Fruit fly (Drosophila melanogaster) whole organism, prepupa: ENCODE data around the gene Antp.

Source experiments
- Blimp-1 ChIP-seq: fragments of 200-800 bp; sonication (Bioruptor generic); optimal IDR thresholded peaks from 3 replicates; lab custom pipeline; 2017; ENCODE audit warnings: missing biosample characterization, missing genetic modification characterization, mild to moderate bottlenecking, moderate library complexity, missing genetic modification reagents
- CG10631 ChIP-seq: fragments of 200-800 bp; sonication (Bioruptor generic); optimal IDR thresholded peaks from 2 replicates; lab custom pipeline; 2016; ENCODE audit warnings: missing biosample characterization, missing genetic modification characterization
- CG10669 ChIP-seq: fragments of 200-800 bp; sonication (Bioruptor generic); optimal IDR thresholded peaks from 3 replicates; lab custom pipeline; 2018; ENCODE audit warnings: missing biosample characterization, mild to moderate bottlenecking, missing genetic modification characterization, moderate library complexity
- CG11294 ChIP-seq: fragments of 200-800 bp; sonication (Bioruptor generic); IDR thresholded peaks from 2 replicates; pipeline ENCODE4 v1.3.6; 2022; ENCODE audit warnings: missing biosample characterization, missing genetic modification characterization
- CG11762 ChIP-seq: fragments of 200-800 bp; sonication (Bioruptor generic); optimal IDR thresholded peaks from 3 replicates; lab custom pipeline; 2016; ENCODE audit warnings: missing biosample characterization, missing genetic modification characterization; ENCODE audit not compliant: insufficient read depth
- CG11902 ChIP-seq: fragments of 200-800 bp; sonication (Bioruptor generic); optimal IDR thresholded peaks from 3 replicates; lab custom pipeline; 2016; ENCODE audit warnings: missing biosample characterization, missing genetic modification characterization
- CG15336 ChIP-seq: fragments of 200-800 bp; sonication (Bioruptor generic); IDR thresholded peaks from 2 replicates; pipeline ENCODE4 v1.3.6; 2022; ENCODE audit warnings: missing biosample characterization, missing genetic modification characterization
- CG1621 ChIP-seq: fragments of 200-800 bp; sonication (Bioruptor generic); optimal IDR thresholded peaks from 3 replicates; lab custom pipeline; 2018; ENCODE audit warnings: missing biosample characterization, mild to moderate bottlenecking, missing genetic modification characterization
- CG31627 ChIP-seq: fragments of 200-800 bp; sonication (Bioruptor generic); optimal IDR thresholded peaks from 3 replicates; lab custom pipeline; 2016; ENCODE audit warnings: missing biosample characterization, missing genetic modification characterization
- CG32006 ChIP-seq: fragments of 200-800 bp; sonication (Bioruptor generic); optimal IDR thresholded peaks from 3 replicates; lab custom pipeline; 2017; ENCODE audit warnings: missing biosample characterization, mild to moderate bottlenecking, missing genetic modification characterization
- CG3919 ChIP-seq: fragments of 200-800 bp; sonication (Bioruptor generic); optimal IDR thresholded peaks from 3 replicates; lab custom pipeline; 2016; ENCODE audit warnings: missing biosample characterization, missing genetic modification characterization
- CG4318 ChIP-seq: fragments of 200-800 bp; sonication (Bioruptor generic); optimal IDR thresholded peaks from 3 replicates; lab custom pipeline; 2017; ENCODE audit warnings: missing biosample characterization, mild to moderate bottlenecking, missing genetic modification characterization
- CG6163 ChIP-seq: fragments of 200-800 bp; sonication (Bioruptor generic); IDR thresholded peaks from 3 replicates; pipeline ENCODE4 v1.3.6; 2022; ENCODE audit warnings: missing biosample characterization, missing genetic modification characterization
- CG6792 ChIP-seq: fragments of 200-800 bp; sonication (Bioruptor generic); optimal IDR thresholded peaks from 3 replicates; lab custom pipeline; 2016; ENCODE audit warnings: missing biosample characterization, missing genetic modification characterization
- CG6808 ChIP-seq: fragments of 200-800 bp; sonication (Bioruptor generic); optimal IDR thresholded peaks from 3 replicates; lab custom pipeline; 2017; ENCODE audit warnings: missing biosample characterization, missing genetic modification characterization, mild to moderate bottlenecking, moderate library complexity, missing genetic modification reagents
- CG6854 ChIP-seq: fragments of 200-800 bp; sonication (Bioruptor generic); optimal IDR thresholded peaks from 2 replicates; lab custom pipeline; 2017; ENCODE audit warnings: missing biosample characterization, mild to moderate bottlenecking, missing genetic modification characterization
- CG7368 ChIP-seq: fragments of 200-800 bp; sonication (Bioruptor generic); optimal IDR thresholded peaks from 3 replicates; lab custom pipeline; 2016; ENCODE audit warnings: missing biosample characterization, missing genetic modification characterization
- CG8119 ChIP-seq: fragments of 200-800 bp; sonication (Bioruptor generic); IDR thresholded peaks from 3 replicates; pipeline ENCODE4 v1.3.6; 2022; ENCODE audit warnings: missing biosample characterization, missing genetic modification characterization
- CG8632 ChIP-seq: fragments of 200-800 bp; sonication (Bioruptor generic); optimal IDR thresholded peaks from 3 replicates; lab custom pipeline; 2016; ENCODE audit warnings: missing biosample characterization, missing genetic modification characterization
- CG9139 ChIP-seq: fragments of 200-800 bp; sonication (Bioruptor generic); optimal IDR thresholded peaks from 3 replicates; lab custom pipeline; 2017; ENCODE audit warnings: missing biosample characterization, mild to moderate bottlenecking, missing genetic modification characterization
- Eip78C ChIP-seq: fragments of 200-800 bp; sonication (Bioruptor generic); peaks from one replicate; lab custom pipeline; 2016; ENCODE audit warnings: missing biosample characterization, missing genetic modification characterization
- Eip93F ChIP-seq: fragments of 200-800 bp; sonication (Bioruptor generic); optimal IDR thresholded peaks from 2 replicates; lab custom pipeline; 2016; ENCODE audit warnings: missing biosample characterization, mild to moderate bottlenecking, missing genetic modification characterization
- Ets21C ChIP-seq: fragments of 200-800 bp; sonication (Bioruptor generic); optimal IDR thresholded peaks from 3 replicates; lab custom pipeline; 2016; ENCODE audit warnings: missing biosample characterization, missing genetic modification characterization
- Ets96B ChIP-seq: fragments of 200-800 bp; optimal IDR thresholded peaks from 2 replicates; lab custom pipeline; 2019; ENCODE audit warnings: missing biosample characterization, mild to moderate bottlenecking, missing genetic modification characterization, moderate library complexity
- Gug ChIP-seq: fragments of 200-800 bp; sonication (Bioruptor generic); IDR thresholded peaks from 2 replicates; pipeline ENCODE4 v1.3.6; 2022; ENCODE audit warnings: missing biosample characterization, missing genetic modification characterization
- Hr38 ChIP-seq: sonication (Bioruptor generic); optimal IDR thresholded peaks from 2 replicates; lab custom pipeline; 2016; ENCODE audit warnings: missing biosample characterization, missing genetic modification characterization
- Hr39 ChIP-seq: fragments of 200-800 bp; sonication (Bioruptor generic); optimal IDR thresholded peaks from 2 replicates; lab custom pipeline; 2016; ENCODE audit warnings: missing biosample characterization, missing genetic modification characterization
- Lpt ChIP-seq: fragments of 200-800 bp; sonication (Bioruptor generic); optimal IDR thresholded peaks from 3 replicates; lab custom pipeline; 2016; ENCODE audit warnings: missing biosample characterization, missing genetic modification characterization
- Met ChIP-seq: fragments of 200-800 bp; sonication (Bioruptor generic); optimal IDR thresholded peaks from 3 replicates; lab custom pipeline; 2016; ENCODE audit warnings: missing biosample characterization, missing genetic modification characterization
- OdsH ChIP-seq: fragments of 200-800 bp; sonication (Bioruptor generic); optimal IDR thresholded peaks from 3 replicates; lab custom pipeline; 2016; ENCODE audit warnings: missing biosample characterization, missing genetic modification characterization
- Sox102F ChIP-seq: fragments of 200-800 bp; sonication (Bioruptor generic); optimal IDR thresholded peaks from 2 replicates; lab custom pipeline; 2016; ENCODE audit warnings: missing biosample characterization, mild to moderate bottlenecking, missing genetic modification characterization
- acj6 ChIP-seq: fragments of 200-800 bp; sonication (Bioruptor generic); optimal IDR thresholded peaks from 3 replicates; lab custom pipeline; 2016; ENCODE audit warnings: missing biosample characterization, missing genetic modification characterization
- cyc ChIP-seq: fragments of 200-800 bp; sonication (Bioruptor generic); optimal IDR thresholded peaks from 3 replicates; lab custom pipeline; 2016; ENCODE audit warnings: missing biosample characterization, missing genetic modification characterization
- dac ChIP-seq: fragments of 200-800 bp; sonication (Bioruptor generic); optimal IDR thresholded peaks from 2 replicates; lab custom pipeline; 2017; ENCODE audit warnings: missing biosample characterization, mild to moderate bottlenecking, missing genetic modification characterization
- eg ChIP-seq: fragments of 200-800 bp; sonication (Bioruptor generic); IDR thresholded peaks from 3 replicates; pipeline ENCODE4 v1.3.6; 2022; ENCODE audit warnings: missing biosample characterization, missing genetic modification characterization
- fd59A ChIP-seq: fragments of 200-800 bp; sonication (Bioruptor generic); optimal IDR thresholded peaks from 2 replicates; lab custom pipeline; 2017; ENCODE audit warnings: missing biosample characterization, mild to moderate bottlenecking, missing genetic modification characterization, missing genetic modification reagents
- lz ChIP-seq: fragments of 200-800 bp; sonication (Bioruptor generic); optimal IDR thresholded peaks from 3 replicates; lab custom pipeline; 2016; ENCODE audit warnings: missing biosample characterization, missing genetic modification characterization
- net ChIP-seq: fragments of 200-800 bp; sonication (Bioruptor generic); optimal IDR thresholded peaks from 3 replicates; lab custom pipeline; 2016; ENCODE audit warnings: missing biosample characterization, missing genetic modification characterization
- pdm3 ChIP-seq: fragments of 200-800 bp; sonication (Bioruptor generic); optimal IDR thresholded peaks from 3 replicates; lab custom pipeline; 2016; ENCODE audit warnings: missing biosample characterization, missing genetic modification characterization
- salr ChIP-seq, 2 experiments: fragments of 200-800 bp; sonication (Bioruptor generic); optimal IDR thresholded peaks; 3 replicates each; lab custom pipeline; 2016 to 2018; ENCODE audit warnings: missing biosample characterization in 2 of 2, missing genetic modification characterization in 2 of 2, mild to moderate bottlenecking in 1 of 2
- spab ChIP-seq: fragments of 200-800 bp; sonication (Bioruptor generic); optimal IDR thresholded peaks from 2 replicates; lab custom pipeline; 2017; ENCODE audit warnings: missing biosample characterization, mild to moderate bottlenecking, missing genetic modification characterization, missing genetic modification reagents
- ss ChIP-seq, 2 experiments: fragments of 200-800 bp; sonication (Bioruptor generic); optimal IDR thresholded peaks; 2 replicates in 1 of 2; 3 replicates in 1 of 2; lab custom pipeline; 2017 to 2018; ENCODE audit warnings: mild to moderate bottlenecking in 2 of 2, missing biosample characterization in 2 of 2, missing genetic modification characterization in 2 of 2, moderate library complexity in 1 of 2
- svp ChIP-seq: fragments of 200-800 bp; sonication (Bioruptor generic); peaks from one replicate; lab custom pipeline; 2016; ENCODE audit warnings: missing biosample characterization, missing genetic modification characterization
- topi ChIP-seq: fragments of 200-800 bp; sonication (Bioruptor generic); optimal IDR thresholded peaks from 3 replicates; lab custom pipeline; 2016; ENCODE audit warnings: missing biosample characterization, missing genetic modification characterization
- vri ChIP-seq: fragments of 200-800 bp; sonication (Bioruptor generic); optimal IDR thresholded peaks from 3 replicates; lab custom pipeline; 2016; ENCODE audit warnings: missing biosample characterization, mild to moderate bottlenecking, missing genetic modification characterization

Gene Antp

dm6 chr3R:6948954-6949708, 49.9 kb downstream of the Antp start (continued):
- TF ChIP-seq net (GFP tag; lab: Kevin White, UChicago): no peak
- TF ChIP-seq Eip93F (GFP tag; lab: Kevin White, UChicago): no peak
- TF ChIP-seq Gug (GFP tag; lab: Robert Waterston, UW): no peak
- TF ChIP-seq CG6163 (GFP tag; lab: Robert Waterston, UW): 0 out of 3 replicates have a peak, but pooled peaks have one; percentile 13
- TF ChIP-seq Ets21C: no peak
- TF ChIP-seq pdm3 (GFP tag; lab: Kevin White, UChicago): peak; percentile 6
- no peak for TF ChIP-seq fd59A (GFP tag; lab: Kevin White, UChicago)
- no peak for TF ChIP-seq Hr38 (GFP tag; lab: Kevin White, UChicago)
- no peak for TF ChIP-seq vri
- peak; percentile 10 for TF ChIP-seq CG3919 (GFP tag; lab: Kevin White, UChicago)
- TF ChIP-seq topi (GFP tag; lab: Kevin White, UChicago): peak; percentile 8
- TF ChIP-seq CG8632 (GFP tag; lab: Kevin White, UChicago): no peak
- TF ChIP-seq CG6854 (GFP tag; lab: Kevin White, UChicago): no peak
- TF ChIP-seq CG11902 (GFP tag; lab: Kevin White, UChicago): no peak
- TF ChIP-seq CG11762 (GFP tag; lab: Kevin White, UChicago): no peak
- no peak for TF ChIP-seq CG15336
- peak; percentile 23 for TF ChIP-seq CG32006
- TF ChIP-seq CG10669 (GFP tag; lab: Kevin White, UChicago): no peak
- TF ChIP-seq salr (GFP tag; optimal IDR thresholded peaks at IDR 0.05; lab: Kevin White, UChicago): no peak
- TF ChIP-seq CG6808 (GFP tag; lab: Kevin White, UChicago): no peak
- peak; percentile 14 for TF ChIP-seq Hr39
- TF ChIP-seq CG7368 (GFP tag; lab: Kevin White, UChicago): no peak
- no peak for TF ChIP-seq CG4318 (GFP tag; lab: Kevin White, UChicago)
- TF ChIP-seq Blimp-1: no peak
- TF ChIP-seq Lpt: no peak

dm6 chr3R:6945016-6945415, 54.0 kb downstream of the Antp start:
- TF ChIP-seq Hr39 (no peak), svp (GFP tag; lab: Kevin White, UChicago) (peak; percentile 26)

dm6 chr3R:6939654-6940053, 59.4 kb downstream of the Antp start:
- TF ChIP-seq CG4318 (GFP tag; lab: Kevin White, UChicago) (no peak), vri (peak; percentile 8), Gug (GFP tag; lab: Robert Waterston, UW) (no peak), topi (GFP tag; lab: Kevin White, UChicago) (peak; percentile 59), CG15336 (no peak), pdm3 (GFP tag; lab: Kevin White, UChicago) (no peak), Hr39 (peak; percentile 20), CG11902 (GFP tag; lab: Kevin White, UChicago) (no peak), Ets21C (peak; percentile 14), CG32006 (no peak), CG6163 (GFP tag; lab: Robert Waterston, UW) (peak; percentile 42; the same call in 1 of the 3 replicates), Ets96B (tag; lab: Kevin White, UChicago) (peak; percentile 25), cyc (peak; percentile 56), CG3919 (GFP tag; lab: Kevin White, UChicago) (peak; percentile 11), svp (GFP tag; lab: Kevin White, UChicago) (peak; percentile 82), CG11294 (GFP tag; lab: Robert Waterston, UW) (no peak), CG6792 (GFP tag; lab: Kevin White, UChicago) (peak; percentile 7), fd59A (GFP tag; lab: Kevin White, UChicago) (no peak), ss (GFP tag; optimal IDR thresholded peaks at IDR 0.05; lab: Kevin White, UChicago) (no peak), CG6808 (GFP tag; lab: Kevin White, UChicago) (no peak), CG31627 (GFP tag; lab: Kevin White, UChicago) (peak; percentile 30), Met (GFP tag; lab: Kevin White, UChicago) (peak; percentile 55), lz (peak; percentile 41), CG6854 (GFP tag; lab: Kevin White, UChicago) (no peak), CG8119 (GFP tag; lab: Robert Waterston, UW) (no peak), Eip78C (GFP tag; lab: Kevin White, UChicago) (peak; percentile 58), eg (no peak), Sox102F (GFP tag; lab: Kevin White, UChicago) (peak; percentile 30), acj6 (peak; percentile 16), OdsH (GFP tag; lab: Kevin White, UChicago) (no peak), spab (no peak), CG10631 (GFP tag; lab: Kevin White, UChicago) (peak; percentile 24), CG9139 (GFP tag; lab: Kevin White, UChicago) (no peak), dac (GFP tag; lab: Kevin White, UChicago) (no peak), CG1621 (tag; lab: Kevin White, UChicago) (no peak)
